Worm (Caenorhabditis elegans) whole organism, midembryonic: ENCODE data around the gene F23H12.7.

ENCODE experiments used
- T22C8.4 ChIP-seq: fragments of 200-800 bp; sonication (Bioruptor generic); IDR thresholded peaks from 2 replicates; pipeline ENCODE4 v1.3.6; 2022; ENCODE audit warnings: missing genetic modification characterization, missing compliant biosample characterization
- flt-1 ChIP-seq: fragments of 200-800 bp; sonication (Bioruptor generic); IDR thresholded peaks from 2 replicates; pipeline ENCODE4 v1.3.6; 2022; ENCODE audit warnings: missing genetic modification characterization, missing compliant biosample characterization
- klf-2 ChIP-seq: fragments of 200-800 bp; sonication (Bioruptor generic); conservative IDR thresholded peaks from 2 replicates; pipeline ENCODE4 v1.3.6; 2022; ENCODE audit warnings: missing genetic modification reagents, missing genetic modification characterization, missing compliant biosample characterization
- med-1 ChIP-seq: sonication (generic microtip); optimal IDR thresholded peaks from 2 replicates; lab custom pipeline; 2017; ENCODE audit warnings: missing genetic modification characterization, mild to moderate bottlenecking, missing compliant biosample characterization, antibody characterized with exemption, missing genetic modification reagents; ENCODE audit not compliant: insufficient read depth
- ztf-23 ChIP-seq: fragments of 200-800 bp; sonication (Bioruptor generic); IDR thresholded peaks from 2 replicates; pipeline ENCODE4 v1.3.6; 2022; ENCODE audit warnings: missing genetic modification reagents, missing genetic modification characterization, missing compliant biosample characterization
- ztf-29 ChIP-seq: fragments of 200-800 bp; sonication (Bioruptor generic); IDR thresholded peaks from 2 replicates; pipeline ENCODE4 v1.3.6; 2022; ENCODE audit warnings: missing genetic modification reagents, missing genetic modification characterization, missing compliant biosample characterization

- TF ChIP-seq T22C8.4 (GFP tag; lab: Robert Waterston, UW) (no peak), ztf-29 (no peak), klf-2 (GFP tag; lab: Robert Waterston, UW) (no peak), flt-1 (GFP tag; lab: Robert Waterston, UW) (no peak), med-1 (GFP tag; lab: Kevin White, UChicago) (no peak), ztf-23 (GFP tag; lab: Robert Waterston, UW) (no peak)
These were observed 40.8 kb downstream of the F23H12.7 start for ce11 chrV:12412321-12412720.
